Fruit fly (Drosophila melanogaster) whole organism, embryonic: ENCODE data around the gene htk.

ENCODE experiments used
- Abd-B ChIP-seq: fragments of 200-800 bp; sonication (Bioruptor generic); optimal IDR thresholded peaks from 2 replicates; lab custom pipeline; 2018; ENCODE audit warnings: missing biosample characterization, mild to moderate bottlenecking, missing genetic modification characterization, moderate library complexity
- Ada2b ChIP-seq: fragments of 200-800 bp; sonication (Bioruptor generic); IDR thresholded peaks from 2 replicates; pipeline ENCODE4 v1.3.6; 2022; ENCODE audit warnings: missing biosample characterization, missing genetic modification characterization
- CG10979 ChIP-seq: fragments of 200-800 bp; sonication (Bioruptor generic); optimal IDR thresholded peaks from 2 replicates; lab custom pipeline; 2018; ENCODE audit warnings: missing biosample characterization, mild to moderate bottlenecking, missing genetic modification characterization, moderate library complexity
- CG12104 ChIP-seq: fragments of 200-800 bp; sonication (Bioruptor generic); optimal IDR thresholded peaks from 3 replicates; lab custom pipeline; 2016; ENCODE audit warnings: missing biosample characterization, missing genetic modification characterization
- CG12769 ChIP-seq: fragments of 200-800 bp; sonication (Bioruptor generic); optimal IDR thresholded peaks from 2 replicates; lab custom pipeline; 2019; ENCODE audit warnings: missing biosample characterization, mild to moderate bottlenecking, missing genetic modification characterization, moderate library complexity
- CG17912 ChIP-seq: fragments of 200-800 bp; sonication (Bioruptor generic); optimal IDR thresholded peaks from 2 replicates; lab custom pipeline; 2018; ENCODE audit warnings: missing biosample characterization, mild to moderate bottlenecking, missing genetic modification characterization
- CG18262 ChIP-seq: fragments of 200-800 bp; optimal IDR thresholded peaks from 3 replicates; lab custom pipeline; 2019; ENCODE audit warnings: missing biosample characterization, mild to moderate bottlenecking, missing genetic modification characterization, moderate library complexity
- CG2116 ChIP-seq: fragments of 200-800 bp; sonication (Bioruptor generic); optimal IDR thresholded peaks from 3 replicates; lab custom pipeline; 2018; ENCODE audit warnings: missing biosample characterization, mild to moderate bottlenecking, missing genetic modification characterization
- CG2889 ChIP-seq: fragments of 200-800 bp; sonication (Bioruptor generic); IDR thresholded peaks from 3 replicates; pipeline ENCODE4 v1.3.6; 2022; ENCODE audit warnings: missing biosample characterization, missing genetic modification characterization
- CG3281 ChIP-seq: fragments of 200-800 bp; sonication (Bioruptor generic); optimal IDR thresholded peaks from 3 replicates; lab custom pipeline; 2017; ENCODE audit warnings: missing biosample characterization, mild to moderate bottlenecking, missing genetic modification characterization
- CG33213 ChIP-seq: fragments of 200-800 bp; sonication (Bioruptor generic); optimal IDR thresholded peaks from 3 replicates; lab custom pipeline; 2016; ENCODE audit warnings: missing biosample characterization, missing genetic modification characterization
- CG34422 ChIP-seq: fragments of 200-800 bp; sonication (Bioruptor generic); IDR thresholded peaks from 3 replicates; pipeline ENCODE4 v1.3.6; 2022; ENCODE audit warnings: missing biosample characterization, missing genetic modification characterization
- CG4328 ChIP-seq: fragments of 200-800 bp; sonication (Bioruptor generic); optimal IDR thresholded peaks from 3 replicates; lab custom pipeline; 2017; ENCODE audit warnings: missing biosample characterization, missing genetic modification reagents, missing genetic modification characterization
- CG5245 ChIP-seq: fragments of 200-800 bp; sonication (Bioruptor generic); optimal IDR thresholded peaks from 3 replicates; lab custom pipeline; 2016; ENCODE audit warnings: missing biosample characterization, missing genetic modification characterization
- CG7786 ChIP-seq: fragments of 200-800 bp; sonication (Bioruptor generic); optimal IDR thresholded peaks from 2 replicates; lab custom pipeline; 2016; ENCODE audit warnings: missing biosample characterization, missing genetic modification characterization
- Chrac-16 ChIP-seq: fragments of 200-800 bp; sonication (Bioruptor generic); optimal IDR thresholded peaks from 3 replicates; lab custom pipeline; 2016; ENCODE audit warnings: missing biosample characterization, missing genetic modification characterization
- Dip2 ChIP-seq: fragments of 200-800 bp; sonication (Bioruptor generic); IDR thresholded peaks from 2 replicates; pipeline ENCODE4 v1.3.6; 2022; ENCODE audit warnings: missing biosample characterization, missing genetic modification characterization
- Gsc ChIP-seq: fragments of 200-800 bp; sonication (Bioruptor generic); IDR thresholded peaks from 2 replicates; pipeline ENCODE4 v1.3.6; 2022; ENCODE audit warnings: missing biosample characterization, missing genetic modification characterization
- Mes4 ChIP-seq: fragments of 200-800 bp; sonication (Bioruptor generic); optimal IDR thresholded peaks from 2 replicates; lab custom pipeline; 2016; ENCODE audit warnings: missing biosample characterization, missing genetic modification characterization
- NC2β ChIP-seq: fragments of 200-800 bp; sonication (Bioruptor generic); optimal IDR thresholded peaks from 2 replicates; lab custom pipeline; 2016; ENCODE audit warnings: missing biosample characterization, missing genetic modification characterization
- Nf-YC ChIP-seq: fragments of 200-800 bp; optimal IDR thresholded peaks from 3 replicates; lab custom pipeline; 2019; ENCODE audit warnings: missing biosample characterization, mild to moderate bottlenecking, missing genetic modification characterization, moderate library complexity
- Rx ChIP-seq: fragments of 200-800 bp; sonication (Bioruptor generic); IDR thresholded peaks from 2 replicates; pipeline ENCODE4 v1.3.6; 2022; ENCODE audit warnings: missing biosample characterization, missing genetic modification characterization
- Sox102F ChIP-seq: fragments of 200-800 bp; sonication (Bioruptor generic); optimal IDR thresholded peaks from 2 replicates; lab custom pipeline; 2018; ENCODE audit warnings: missing biosample characterization, mild to moderate bottlenecking, missing genetic modification characterization, moderate library complexity
- Spps ChIP-seq: fragments of 200-800 bp; sonication (Bioruptor generic); optimal IDR thresholded peaks from 2 replicates; lab custom pipeline; 2018; ENCODE audit warnings: missing biosample characterization, mild to moderate bottlenecking, missing genetic modification characterization
- Xbp1 ChIP-seq: fragments of 200-800 bp; sonication (Bioruptor generic); optimal IDR thresholded peaks from 3 replicates; lab custom pipeline; 2016; ENCODE audit warnings: missing biosample characterization, mild to moderate bottlenecking, missing genetic modification characterization
- bsh ChIP-seq, 2 experiments: fragments of 200-800 bp; sonication (Bioruptor generic); optimal IDR thresholded peaks; 2 replicates each; lab custom pipeline; 2017 to 2018; ENCODE audit warnings: mild to moderate bottlenecking in 2 of 2, missing biosample characterization in 2 of 2, missing genetic modification characterization in 2 of 2, moderate library complexity in 1 of 2
- chif ChIP-seq, 2 experiments: fragments of 200-800 bp; sonication (Bioruptor generic); optimal IDR thresholded peaks; 3 replicates each; lab custom pipeline; 2016; ENCODE audit warnings: missing biosample characterization in 2 of 2, missing genetic modification characterization in 2 of 2
- crp ChIP-seq, 2 experiments: fragments of 200-800 bp; sonication (Bioruptor generic); optimal IDR thresholded peaks; 2 replicates in 1 of 2; 3 replicates in 1 of 2; lab custom pipeline; 2017; ENCODE audit warnings: missing biosample characterization in 2 of 2, missing genetic modification characterization in 2 of 2, mild to moderate bottlenecking in 1 of 2, moderate library complexity in 1 of 2
- danr ChIP-seq: fragments of 200-800 bp; sonication (Bioruptor generic); IDR thresholded peaks from 2 replicates; pipeline ENCODE4 v1.3.6; 2022; ENCODE audit warnings: missing biosample characterization, missing genetic modification characterization
- dmrt99B ChIP-seq: fragments of 200-800 bp; sonication (Bioruptor generic); optimal IDR thresholded peaks from 2 replicates; lab custom pipeline; 2018; ENCODE audit warnings: missing biosample characterization, mild to moderate bottlenecking, missing genetic modification characterization, moderate library complexity
- en ChIP-seq: fragments of 200-800 bp; sonication (Bioruptor generic); optimal IDR thresholded peaks from 2 replicates; lab custom pipeline; 2016; ENCODE audit warnings: missing biosample characterization, missing genetic modification characterization
- fd64A ChIP-seq: fragments of 200-800 bp; sonication (Bioruptor generic); optimal IDR thresholded peaks from 3 replicates; lab custom pipeline; 2018; ENCODE audit warnings: missing biosample characterization, mild to moderate bottlenecking, missing genetic modification characterization
- her ChIP-seq: fragments of 200-800 bp; sonication (Bioruptor generic); optimal IDR thresholded peaks from 2 replicates; lab custom pipeline; 2016; ENCODE audit warnings: missing biosample characterization, missing genetic modification characterization
- jigr1 ChIP-seq: fragments of 200-800 bp; sonication (Bioruptor generic); IDR thresholded peaks from 3 replicates; pipeline ENCODE4 v1.3.6; 2022; ENCODE audit warnings: missing biosample characterization, missing genetic modification characterization
- kah ChIP-seq: fragments of 200-800 bp; sonication (Bioruptor generic); optimal IDR thresholded peaks from 2 replicates; lab custom pipeline; 2018; ENCODE audit warnings: missing biosample characterization, mild to moderate bottlenecking, missing genetic modification characterization
- kni ChIP-seq: fragments of 200-800 bp; sonication (Bioruptor generic); optimal IDR thresholded peaks from 3 replicates; lab custom pipeline; 2017; ENCODE audit warnings: mild to moderate bottlenecking, missing biosample characterization, missing genetic modification reagents, missing genetic modification characterization
- lmd ChIP-seq: fragments of 200-800 bp; sonication (Bioruptor generic); IDR thresholded peaks from 2 replicates; pipeline ENCODE4 v1.3.6; 2022; ENCODE audit warnings: missing biosample characterization, missing genetic modification characterization
- lov ChIP-seq, 2 experiments: fragments of 200-800 bp in 1 of 2; fragments of >200 bp in 1 of 2; sonication (Bioruptor generic) in 1 of 2; IDR thresholded peaks in 1 of 2; optimal IDR thresholded peaks in 1 of 2; 2 replicates in 1 of 2; 3 replicates in 1 of 2; pipeline versions ENCODE4 v1.3.6 to Lab custom; 2017 to 2022; ENCODE audit warnings: missing biosample characterization in 1 of 2, missing genetic modification characterization in 1 of 2
- phol ChIP-seq: fragments of 200-800 bp; sonication (Bioruptor generic); optimal IDR thresholded peaks from 3 replicates; lab custom pipeline; 2018; ENCODE audit warnings: missing biosample characterization, mild to moderate bottlenecking, missing genetic modification characterization, moderate library complexity
- pnt ChIP-seq: fragments of 200-800 bp; sonication (Bioruptor generic); optimal IDR thresholded peaks from 3 replicates; lab custom pipeline; 2016; ENCODE audit warnings: missing biosample characterization, missing genetic modification characterization
- ro ChIP-seq: fragments of 200-800 bp; sonication (Bioruptor generic); IDR thresholded peaks from 2 replicates; pipeline ENCODE4 v1.3.6; 2022; ENCODE audit warnings: missing biosample characterization, missing genetic modification characterization
- sisA ChIP-seq: fragments of 200-800 bp; sonication (Bioruptor generic); IDR thresholded peaks from 2 replicates; pipeline ENCODE4 v1.3.6; 2022; ENCODE audit warnings: missing biosample characterization, missing genetic modification characterization
- slp2 ChIP-seq: fragments of 200-800 bp; sonication (Bioruptor generic); optimal IDR thresholded peaks from 2 replicates; lab custom pipeline; 2016; ENCODE audit warnings: missing biosample characterization, missing genetic modification characterization
- sob ChIP-seq: fragments of 200-800 bp; sonication (Bioruptor generic); IDR thresholded peaks from 2 replicates; pipeline ENCODE4 v1.3.6; 2022; ENCODE audit warnings: missing biosample characterization, missing genetic modification characterization
- tap ChIP-seq: fragments of 200-800 bp; optimal IDR thresholded peaks from 3 replicates; lab custom pipeline; 2019; ENCODE audit warnings: missing biosample characterization, mild to moderate bottlenecking, missing genetic modification characterization, moderate library complexity
- trem ChIP-seq: fragments of 200-800 bp; optimal IDR thresholded peaks from 3 replicates; lab custom pipeline; 2019; ENCODE audit warnings: missing biosample characterization, mild to moderate bottlenecking, missing genetic modification characterization, moderate library complexity
- ttk ChIP-seq: fragments of 200-800 bp; sonication (Bioruptor generic); IDR thresholded peaks from 2 replicates; pipeline ENCODE4 v2.1.2; 2022; ENCODE audit warnings: missing biosample characterization, missing genetic modification characterization
- tup ChIP-seq: fragments of 200-800 bp; sonication (Bioruptor generic); optimal IDR thresholded peaks from 2 replicates; lab custom pipeline; 2016; ENCODE audit warnings: missing biosample characterization, mild to moderate bottlenecking, missing genetic modification characterization, moderate library complexity
- twi ChIP-seq: fragments of 200-800 bp; optimal IDR thresholded peaks from 2 replicates; lab custom pipeline; 2019; ENCODE audit warnings: missing biosample characterization, mild to moderate bottlenecking, missing genetic modification characterization, moderate library complexity
- wdn ChIP-seq: fragments of 200-800 bp; sonication (Bioruptor generic); IDR thresholded peaks from 2 replicates; pipeline ENCODE4 v1.3.6; 2022; ENCODE audit warnings: missing biosample characterization, missing genetic modification characterization
- zf30C ChIP-seq: fragments of 200-800 bp; sonication (Bioruptor generic); optimal IDR thresholded peaks from 3 replicates; lab custom pipeline; 2018; ENCODE audit warnings: missing biosample characterization, mild to moderate bottlenecking, missing genetic modification characterization

htk gene

DNA sequence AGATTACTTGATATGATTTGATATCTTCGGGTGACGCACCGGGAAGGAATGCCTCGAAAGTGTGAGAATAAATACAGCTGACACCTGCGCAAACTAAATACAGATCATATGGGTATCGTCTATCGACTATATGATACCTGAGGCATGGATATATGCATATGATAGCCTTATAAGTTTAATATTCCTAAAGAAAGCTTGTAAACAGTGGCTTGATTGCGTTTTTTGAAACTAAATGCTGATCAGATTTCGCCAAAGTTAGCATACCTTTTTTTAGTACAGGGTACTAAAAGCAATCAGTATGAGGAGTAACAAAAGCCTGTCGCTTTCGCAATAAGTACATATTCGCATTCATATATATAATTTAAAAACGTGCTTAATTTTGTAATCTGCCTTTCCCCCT, 9.1 kb upstream of the htk start (continued):
- TF ChIP-seq dmrt99B (tag; lab: Kevin White, UChicago) = peak; percentile 51
- peak; percentile 1 for TF ChIP-seq CG18262 (tag; lab: Kevin White, UChicago)
- no peak for TF ChIP-seq CG17912 (GFP tag; lab: Kevin White, UChicago)
- TF ChIP-seq danr (GFP tag; lab: Robert Waterston, UW) = no peak
- peak; percentile 24 for TF ChIP-seq CG3281 (GFP tag; lab: Kevin White, UChicago)
- TF ChIP-seq Nf-YC (tag; lab: Kevin White, UChicago) = no peak
- TF ChIP-seq trem (tag; lab: Kevin White, UChicago) = no peak
- no peak for TF ChIP-seq tap (tag; lab: Kevin White, UChicago)
- no peak for TF ChIP-seq her
- TF ChIP-seq lmd (GFP tag; lab: Robert Waterston, UW) = 0 out of 2 replicates have a peak, but pooled peaks have one; percentile 24
- no peak for TF ChIP-seq sob (GFP tag; lab: Robert Waterston, UW)
- no peak for TF ChIP-seq kni
- TF ChIP-seq Gsc (GFP tag; lab: Robert Waterston, UW) = no peak
- no peak for TF ChIP-seq CG33213 (GFP tag; lab: Kevin White, UChicago)
- no peak for TF ChIP-seq Xbp1 (GFP tag; lab: Kevin White, UChicago)
- TF ChIP-seq Ada2b = peak; percentile 50; the same call in 1 of the 2 replicates
- no peak for TF ChIP-seq Dip2 (GFP tag; lab: Robert Waterston, UW)
- TF ChIP-seq ttk (GFP tag; lab: Robert Waterston, UW) = peak; percentile 56
- TF ChIP-seq bsh (GFP tag; optimal IDR thresholded peaks at IDR 0.05; lab: Kevin White, UChicago) = no peak
- TF ChIP-seq CG5245 (GFP tag; lab: Kevin White, UChicago) = no peak
- TF ChIP-seq phol (tag; lab: Kevin White, UChicago) = peak; percentile 17
- no peak for TF ChIP-seq pnt (GFP tag; lab: Kevin White, UChicago)
- TF ChIP-seq Chrac-16 (GFP tag; lab: Kevin White, UChicago) = no peak
- TF ChIP-seq CG2116 = no peak
- no peak for TF ChIP-seq crp (GFP tag; optimal IDR thresholded peaks at IDR 0.05; lab: Kevin White, UChicago)
- no peak for TF ChIP-seq tup (GFP tag; lab: Kevin White, UChicago)
- no peak for TF ChIP-seq CG2889 (GFP tag; lab: Robert Waterston, UW)
- no peak for TF ChIP-seq slp2 (GFP tag; lab: Kevin White, UChicago)
- peak; percentile 52; the same call in 1 of the 2 replicates for TF ChIP-seq Rx
- no peak for TF ChIP-seq NC2β (GFP tag; lab: Kevin White, UChicago)
- TF ChIP-seq chif (GFP tag; optimal IDR thresholded peaks at IDR 0.05; lab: Kevin White, UChicago) = no peak
- peak; percentile 78; the same call in 2 of the 3 replicates for TF ChIP-seq CG34422 (GFP tag; lab: Robert Waterston, UW)
- no peak for TF ChIP-seq jigr1
- peak; percentile 32; the same call in 1 of the 2 replicates for TF ChIP-seq sisA (GFP tag; lab: Robert Waterston, UW)
- peak; percentile 13 for TF ChIP-seq CG10979 (tag; lab: Kevin White, UChicago)
- TF ChIP-seq twi (tag; lab: Kevin White, UChicago) = no peak
- no peak for TF ChIP-seq CG12104 (GFP tag; lab: Kevin White, UChicago)
- no peak for TF ChIP-seq kah
- TF ChIP-seq CG4328 (GFP tag; lab: Kevin White, UChicago) = no peak
- no peak for TF ChIP-seq wdn
- no peak for TF ChIP-seq CG12769 (tag; lab: Kevin White, UChicago)
- TF ChIP-seq Sox102F (GFP tag; lab: Kevin White, UChicago) = peak; percentile 5
- no peak for TF ChIP-seq Spps (tag; lab: Kevin White, UChicago)
- TF ChIP-seq CG7786 (GFP tag; lab: Kevin White, UChicago) = peak; percentile 9
- TF ChIP-seq en (GFP tag; lab: Kevin White, UChicago) = no peak
- TF ChIP-seq Mes4 (GFP tag; lab: Kevin White, UChicago) = no peak
- TF ChIP-seq ro = no peak
- no peak for TF ChIP-seq Abd-B (GFP tag; lab: Kevin White, UChicago)
- no peak for TF ChIP-seq lov (optimal IDR thresholded peaks at IDR 0.05; lab: Kevin White, UChicago)
- no peak for TF ChIP-seq lov (GFP tag; IDR thresholded peaks at IDR 0.05; lab: Robert Waterston, UW)
- no peak for TF ChIP-seq fd64A (GFP tag; lab: Kevin White, UChicago)
- TF ChIP-seq zf30C = no peak
